Fruit fly (Drosophila melanogaster): ENCODE measurements around the gene ncm.

ncm gene

DNA sequence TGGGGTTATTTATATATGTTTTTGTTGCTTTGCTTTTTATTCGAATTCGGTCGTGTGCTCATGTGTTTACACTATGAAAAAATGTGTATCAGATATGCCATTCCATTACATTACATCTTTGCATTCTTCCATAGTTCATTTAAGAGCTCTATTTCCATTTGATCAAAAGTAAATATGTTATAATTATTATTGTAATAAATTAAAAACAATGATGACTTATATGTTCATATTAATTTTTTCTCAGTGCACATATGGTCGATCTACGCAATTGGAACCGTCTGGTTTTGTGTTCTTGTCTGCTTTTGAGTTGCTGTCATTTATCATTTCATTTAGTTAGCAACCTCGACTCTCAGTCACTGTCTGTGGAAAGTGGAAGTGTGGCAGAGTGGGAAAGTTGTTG lies 28.7 kb upstream of the ncm start (continued):
- TF ChIP-seq CG16815 (GFP tag; optimal IDR thresholded peaks at IDR 0.05), result peak; percentile 83
- peak; percentile 80 for TF ChIP-seq CG8765 (GFP tag; IDR thresholded peaks at IDR 0.05)
- peak; percentile 50 to 87 for TF ChIP-seq dpn (GFP tag; optimal IDR thresholded peaks at IDR 0.05)
- peak; percentile 83 for TF ChIP-seq Max (GFP tag; optimal IDR thresholded peaks at IDR 0.05)
- TF ChIP-seq otp (GFP tag; IDR thresholded peaks at IDR 0.05), result peak; percentile 92; the same call in 2 of the 3 replicates
- TF ChIP-seq CG1832 (GFP tag; optimal IDR thresholded peaks at IDR 0.05), result no peak
- TF ChIP-seq Hey (tag; optimal IDR thresholded peaks at IDR 0.05), result no peak
- TF ChIP-seq sc (optimal IDR thresholded peaks at IDR 0.05), result no peak
- peak; percentile 88 for TF ChIP-seq sc (GFP tag; optimal IDR thresholded peaks at IDR 0.05)
- peak; percentile 83 for TF ChIP-seq trh (GFP tag; optimal IDR thresholded peaks at IDR 0.05)
- TF ChIP-seq Fer3 (tag; optimal IDR thresholded peaks at IDR 0.05), result no peak
- TF ChIP-seq nerfin-1 (tag; optimal IDR thresholded peaks at IDR 0.05), result peak; percentile 88
- no peak for TF ChIP-seq pb (GFP tag; optimal IDR thresholded peaks at IDR 0.05)
- TF ChIP-seq run (tag; optimal IDR thresholded peaks at IDR 0.05), result peak; percentile 80
- TF ChIP-seq CG10209 (GFP tag; optimal IDR thresholded peaks at IDR 0.05), result peak; percentile 87
- peak; percentile 55 for TF ChIP-seq bab2 (GFP tag; optimal IDR thresholded peaks at IDR 0.05)
- peak; percentile 42 for TF ChIP-seq CG6654 (GFP tag; optimal IDR thresholded peaks at IDR 0.05)
- peak; percentile 90 for TF ChIP-seq lab (GFP tag; optimal IDR thresholded peaks at IDR 0.05)
- no peak for TF ChIP-seq Dip2 (GFP tag; IDR thresholded peaks at IDR 0.05)
- TF ChIP-seq Camta (GFP tag; optimal IDR thresholded peaks at IDR 0.05), result peak; percentile 59
- peak; percentile 87 for TF ChIP-seq CG11247 (GFP tag; IDR thresholded peaks at IDR 0.05)
- TF ChIP-seq bbx (GFP tag; IDR thresholded peaks at IDR 0.05; ENCODE audit: partially characterized antibody), result no peak
- TF ChIP-seq Blimp-1 (GFP tag; optimal IDR thresholded peaks at IDR 0.05), result peak; percentile 96
- TF ChIP-seq CG11723 (GFP tag; optimal IDR thresholded peaks at IDR 0.05), result peak; percentile 72
- peak; percentile 84 for TF ChIP-seq bcd (GFP tag; optimal IDR thresholded peaks at IDR 0.05)
- TF ChIP-seq Six4 (GFP tag; optimal IDR thresholded peaks at IDR 0.05), result peak; percentile 89
- TF ChIP-seq Hand (GFP tag; optimal IDR thresholded peaks at IDR 0.05), result peak; percentile 56
- TF ChIP-seq CG10979 (tag; optimal IDR thresholded peaks at IDR 0.05), result peak; percentile 97
- peak; percentile 83 for TF ChIP-seq CG1529 (GFP tag; optimal IDR thresholded peaks at IDR 0.05)
- TF ChIP-seq CG10543 (GFP tag; optimal IDR thresholded peaks at IDR 0.05), result no peak
- TF ChIP-seq Fer2 (tag; optimal IDR thresholded peaks at IDR 0.05), result peak; percentile 66
- TF ChIP-seq knrl (GFP tag; IDR thresholded peaks at IDR 0.05; ENCODE audit: partially characterized antibody), result no peak
- TF ChIP-seq Jarid2 (GFP tag; optimal IDR thresholded peaks at IDR 0.05), result peak; percentile 50
- TF ChIP-seq CG9817 (tag; optimal IDR thresholded peaks at IDR 0.05), result peak; percentile 83
- peak; percentile 41 for TF ChIP-seq CG31365 (tag; optimal IDR thresholded peaks at IDR 0.05)
- peak; percentile 92 for TF ChIP-seq Awh (GFP tag; IDR thresholded peaks at IDR 0.05)
- no peak for TF ChIP-seq CG15479 (GFP tag; optimal IDR thresholded peaks at IDR 0.05)
- peak; percentile 45 for TF ChIP-seq CG10565 (GFP tag; optimal IDR thresholded peaks at IDR 0.05)
- TF ChIP-seq Sry-δ (GFP tag; optimal IDR thresholded peaks at IDR 0.05), result no peak
- TF ChIP-seq seq (GFP tag; IDR thresholded peaks at IDR 0.05), result peak; percentile 79
- peak; percentile 68 for TF ChIP-seq CG14050 (GFP tag; IDR thresholded peaks at IDR 0.05)
- peak; percentile 92 for TF ChIP-seq trem (tag; optimal IDR thresholded peaks at IDR 0.05)
- TF ChIP-seq ranshi (GFP tag; IDR thresholded peaks at IDR 0.05), result peak; percentile 95
- no peak for TF ChIP-seq pfk (GFP tag; optimal IDR thresholded peaks at IDR 0.05)
- peak; percentile 95 for TF ChIP-seq D19A (tag; optimal IDR thresholded peaks at IDR 0.05)
- TF ChIP-seq TFAM (GFP tag; optimal IDR thresholded peaks at IDR 0.05), result no peak
- TF ChIP-seq MBD-R2 (GFP tag; IDR thresholded peaks at IDR 0.05), result peak; percentile 67
- TF ChIP-seq CG1024 (GFP tag; IDR thresholded peaks at IDR 0.05), result peak; percentile 91
- TF ChIP-seq CG16779 (GFP tag; IDR thresholded peaks at IDR 0.05), result 0 out of 2 replicates have a peak, but pooled peaks have one; percentile 27
- TF ChIP-seq tll (GFP tag; optimal IDR thresholded peaks at IDR 0.05), result no peak

Data from whole organism, embryonic.